Worm (Caenorhabditis elegans) whole organism, mixed stage, embryonic: ENCODE data around the gene dop-2.

Source experiments
- M03D4.4 ChIP-seq: sonication (generic microtip); optimal IDR thresholded peaks from 2 replicates; lab custom pipeline; 2017; ENCODE audit warnings: mild to moderate bottlenecking, missing genetic modification characterization, missing compliant biosample characterization
- bed-3 ChIP-seq: fragments of 200-800 bp; sonication (Bioruptor generic); optimal IDR thresholded peaks from 3 replicates; lab custom pipeline; 2018; ENCODE audit warnings: mild to moderate bottlenecking, missing genetic modification characterization, moderate library complexity, missing compliant biosample characterization
- blmp-1 ChIP-seq: fragments of 150-350 bp; optimal IDR thresholded peaks from 2 replicates; lab custom pipeline; 2014; ENCODE audit warnings: missing biosample characterization, missing genetic modification characterization
- ceh-39 ChIP-seq: fragments of 150-350 bp; optimal IDR thresholded peaks from 2 replicates; lab custom pipeline; 2014; ENCODE audit warnings: missing biosample characterization, missing genetic modification characterization
- ceh-43 ChIP-seq: fragments of 200-800 bp; sonication (Bioruptor generic); optimal IDR thresholded peaks from 2 replicates; lab custom pipeline; 2018; ENCODE audit warnings: mild to moderate bottlenecking, missing genetic modification characterization, moderate library complexity, missing compliant biosample characterization
- ces-1 ChIP-seq: fragments of 150-350 bp; optimal IDR thresholded peaks from 2 replicates; lab custom pipeline; 2014; ENCODE audit warnings: missing biosample characterization, missing genetic modification reagents, missing genetic modification characterization
- cnd-1 ChIP-seq: fragments of 200-800 bp; sonication (Bioruptor generic); optimal IDR thresholded peaks from 2 replicates; lab custom pipeline; 2018; ENCODE audit warnings: mild to moderate bottlenecking, missing genetic modification characterization, missing compliant biosample characterization
- drap-1 ChIP-seq: fragments of 200-800 bp; sonication (Bioruptor generic); optimal IDR thresholded peaks from 3 replicates; lab custom pipeline; 2018; ENCODE audit warnings: mild to moderate bottlenecking, missing genetic modification characterization, missing compliant biosample characterization
- elt-1 ChIP-seq: sonication (generic microtip); optimal IDR thresholded peaks from 2 replicates; lab custom pipeline; 2017; ENCODE audit warnings: missing genetic modification characterization, mild to moderate bottlenecking, missing compliant biosample characterization, antibody characterized with exemption, moderate library complexity, borderline replicate concordance; ENCODE audit not compliant: insufficient read depth
- elt-3 ChIP-seq: fragments of 150-350 bp; optimal IDR thresholded peaks from 2 replicates; lab custom pipeline; 2014; ENCODE audit warnings: missing biosample characterization, missing genetic modification characterization
- flh-1 ChIP-seq: fragments of 200-800 bp; sonication (Bioruptor generic); optimal IDR thresholded peaks from 2 replicates; lab custom pipeline; 2018; ENCODE audit warnings: mild to moderate bottlenecking, missing genetic modification characterization, moderate library complexity, missing compliant biosample characterization
- ham-2 ChIP-seq: fragments of 200-800 bp; sonication (Bioruptor generic); optimal IDR thresholded peaks from 2 replicates; lab custom pipeline; 2018; ENCODE audit warnings: mild to moderate bottlenecking, missing genetic modification characterization, missing compliant biosample characterization
- hlh-1 ChIP-seq: fragments of 150-350 bp; optimal IDR thresholded peaks from 2 replicates; lab custom pipeline; 2014; ENCODE audit warnings: missing biosample characterization, missing genetic modification reagents, missing genetic modification characterization
- lin-13 ChIP-seq: fragments of 150-350 bp; optimal IDR thresholded peaks from 2 replicates; lab custom pipeline; 2014; ENCODE audit warnings: missing biosample characterization, missing genetic modification characterization
- lin-32 ChIP-seq: fragments of 200-800 bp; sonication (Bioruptor generic); optimal IDR thresholded peaks from 2 replicates; lab custom pipeline; 2018; ENCODE audit warnings: mild to moderate bottlenecking, missing genetic modification characterization, missing compliant biosample characterization
- lsy-2 ChIP-seq: fragments of 150-350 bp; optimal IDR thresholded peaks from 2 replicates; lab custom pipeline; 2014; ENCODE audit warnings: missing biosample characterization, missing genetic modification characterization
- mab-5 ChIP-seq: fragments of 150-350 bp; optimal IDR thresholded peaks from 2 replicates; lab custom pipeline; 2014; ENCODE audit warnings: missing biosample characterization, missing genetic modification characterization
- mep-1 ChIP-seq: fragments of 150-350 bp; optimal IDR thresholded peaks from 2 replicates; lab custom pipeline; 2017; ENCODE audit warnings: missing biosample characterization, missing genetic modification reagents, missing genetic modification characterization, inconsistent platforms
- mls-2 ChIP-seq: sonication (generic microtip); optimal IDR thresholded peaks from 2 replicates; lab custom pipeline; 2016; ENCODE audit warnings: mild to moderate bottlenecking, missing genetic modification characterization, moderate library complexity, missing compliant biosample characterization
- nhr-12 ChIP-seq: fragments of 150-350 bp; optimal IDR thresholded peaks from 2 replicates; lab custom pipeline; 2014; ENCODE audit warnings: missing biosample characterization, missing genetic modification characterization
- nhr-2 ChIP-seq: fragments of 150-350 bp; optimal IDR thresholded peaks from 2 replicates; lab custom pipeline; 2014; ENCODE audit warnings: missing biosample characterization, missing genetic modification characterization
- nhr-237 ChIP-seq: fragments of 150-350 bp; optimal IDR thresholded peaks from 2 replicates; lab custom pipeline; 2014; ENCODE audit warnings: missing biosample characterization, missing genetic modification characterization
- nhr-28 ChIP-seq: fragments of 150-350 bp; optimal IDR thresholded peaks from 2 replicates; lab custom pipeline; 2014; ENCODE audit warnings: missing biosample characterization, missing genetic modification characterization
- pha-4 ChIP-seq: fragments of 150-350 bp; optimal IDR thresholded peaks from 2 replicates; lab custom pipeline; 2018; ENCODE audit warnings: missing biosample characterization, missing genetic modification reagents, missing genetic modification characterization
- snpc-4 ChIP-seq: fragments of 150-350 bp; optimal IDR thresholded peaks from 2 replicates; lab custom pipeline; 2014; ENCODE audit warnings: missing biosample characterization, missing genetic modification characterization
- sptf-1 ChIP-seq: sonication (generic microtip); optimal IDR thresholded peaks from 2 replicates; lab custom pipeline; 2017; ENCODE audit warnings: mild to moderate bottlenecking, missing genetic modification characterization, moderate library complexity, missing compliant biosample characterization
- tbx-8 ChIP-seq: fragments of 200-800 bp; sonication (Bioruptor generic); optimal IDR thresholded peaks from 2 replicates; lab custom pipeline; 2018; ENCODE audit warnings: mild to moderate bottlenecking, missing genetic modification characterization, moderate library complexity, missing compliant biosample characterization
- unc-120 ChIP-seq: sonication (generic microtip); optimal IDR thresholded peaks from 2 replicates; lab custom pipeline; 2017; ENCODE audit warnings: missing genetic modification characterization, missing compliant biosample characterization; ENCODE audit not compliant: poor library complexity, severe bottlenecking
- unc-62 ChIP-seq: fragments of 150-350 bp; optimal IDR thresholded peaks from 2 replicates; lab custom pipeline; 2014; ENCODE audit warnings: missing biosample characterization, missing genetic modification reagents, missing genetic modification characterization
- zip-8 ChIP-seq: fragments of 150-350 bp; optimal IDR thresholded peaks from 2 replicates; lab custom pipeline; 2014; ENCODE audit warnings: missing biosample characterization, missing genetic modification characterization
- ztf-11 ChIP-seq: fragments of 150-350 bp; optimal IDR thresholded peaks from 2 replicates; lab custom pipeline; 2014; ENCODE audit warnings: missing biosample characterization, missing genetic modification characterization

dop-2 gene

DNA sequence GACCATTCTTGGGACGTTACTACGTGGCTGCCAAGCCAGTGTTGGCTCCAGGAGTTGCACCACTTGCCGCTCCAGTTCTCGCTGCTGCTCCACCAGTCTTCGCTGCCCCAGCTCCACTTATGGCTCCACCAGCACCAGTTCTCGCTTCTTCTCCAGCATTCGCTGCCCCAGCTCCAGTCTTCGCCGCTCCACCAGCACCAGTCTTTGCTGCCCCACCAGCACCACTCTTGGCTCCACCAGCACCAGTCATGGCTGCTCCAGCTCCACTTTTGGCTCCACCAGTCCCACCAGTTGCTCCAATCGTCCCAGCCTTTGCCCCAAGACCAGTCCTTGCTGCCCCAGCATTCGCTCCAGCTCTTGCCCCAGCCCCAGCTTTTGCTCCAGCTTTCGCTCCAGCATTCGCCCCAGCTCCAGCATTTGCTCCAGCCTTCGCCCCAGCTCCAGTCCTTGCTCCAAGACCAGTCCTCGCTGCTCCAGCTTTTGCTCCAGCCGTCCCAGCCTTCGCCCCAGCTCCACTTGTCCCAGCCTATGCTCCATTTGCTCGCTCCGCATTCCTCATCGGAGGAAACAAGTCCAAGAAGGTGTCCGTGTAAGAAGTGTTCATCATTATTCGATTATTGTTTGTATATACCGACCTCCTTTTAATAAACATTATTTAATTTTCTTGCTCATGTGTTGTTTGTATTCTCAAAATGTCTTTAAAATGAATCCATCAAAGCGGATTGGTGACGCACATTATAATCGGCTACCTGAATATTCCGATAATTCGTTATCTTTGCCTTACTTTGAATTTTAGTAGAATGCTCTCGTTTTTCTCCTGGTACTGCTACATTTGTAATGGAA is 17.5 kb downstream of the dop-2 start, which contains the start of gene T06E4.7:
Gene T06E4.7 (plus strand): TSS at position 793 of the 843 bp plus-strand sequence.
- TF ChIP-seq lin-13 (no peak), tbx-8 (GFP tag; lab: Kevin White, UChicago) (no peak), mep-1 (tag; lab: Kevin White, UChicago) (no peak)

DNA sequence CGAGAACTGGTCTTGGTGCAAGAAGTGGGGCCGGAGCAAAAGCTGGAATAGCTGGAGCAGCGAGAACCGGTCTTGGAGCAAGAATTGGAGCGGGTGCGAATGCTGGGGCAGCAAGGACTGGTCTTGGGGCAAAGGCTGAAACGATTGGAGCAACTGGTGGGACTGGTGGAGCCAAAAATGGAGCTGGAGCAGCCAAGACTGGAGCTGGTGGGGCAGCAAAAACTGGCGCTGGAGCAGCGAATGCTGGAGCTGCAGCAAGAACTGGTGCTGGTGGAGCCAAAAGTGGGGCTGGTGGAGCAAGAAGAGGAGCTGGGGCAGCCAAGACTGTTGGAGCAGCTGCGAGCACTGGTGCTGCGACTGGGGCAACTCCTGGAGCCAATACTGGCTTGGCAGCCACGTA is 20.2 kb downstream of the dop-2 start:
- TF ChIP-seq zip-8 (tag; lab: Kevin White, UChicago) = no peak
- TF ChIP-seq mab-5 = no peak
- TF ChIP-seq ztf-11 = no peak
- TF ChIP-seq ceh-43 (GFP tag; lab: Kevin White, UChicago) = no peak
- no peak for TF ChIP-seq M03D4.4
- no peak for TF ChIP-seq nhr-28
- no peak for TF ChIP-seq elt-1 (tag; lab: Kevin White, UChicago)
- no peak for TF ChIP-seq drap-1 (GFP tag; lab: Kevin White, UChicago)
- TF ChIP-seq ham-2 = no peak
- no peak for TF ChIP-seq hlh-1 (tag; lab: Kevin White, UChicago)
- no peak for TF ChIP-seq ceh-39
- TF ChIP-seq tbx-8 (GFP tag; lab: Kevin White, UChicago) = no peak
- TF ChIP-seq sptf-1 = no peak
- no peak for TF ChIP-seq blmp-1 (tag; lab: Kevin White, UChicago)
- TF ChIP-seq mls-2 = no peak
- TF ChIP-seq bed-3 (GFP tag; lab: Kevin White, UChicago) = no peak
- no peak for TF ChIP-seq nhr-12 (tag; lab: Kevin White, UChicago)
- no peak for TF ChIP-seq pha-4 (tag; lab: Kevin White, UChicago)
- TF ChIP-seq nhr-2 (tag; lab: Kevin White, UChicago) = no peak
- no peak for TF ChIP-seq ces-1 (GFP tag; lab: Kevin White, UChicago)

DNA sequence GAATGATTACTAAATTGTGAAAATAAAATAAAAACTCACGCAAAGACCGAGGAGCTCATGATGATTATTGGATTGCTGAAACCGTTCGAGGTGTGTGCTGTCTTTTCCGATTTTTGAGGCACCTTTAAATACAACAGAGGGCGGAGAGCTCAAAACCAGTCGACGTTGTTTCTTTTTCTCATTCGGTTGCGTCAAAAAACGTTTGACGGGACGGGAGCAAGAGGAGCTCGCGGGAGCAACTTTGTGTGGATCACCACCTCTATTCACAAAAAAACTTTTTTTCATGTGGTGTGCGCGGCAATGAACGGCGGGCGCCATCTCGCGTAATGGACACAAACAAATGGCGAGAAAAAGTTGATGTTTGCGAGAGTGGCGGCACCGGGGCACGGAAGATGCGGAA is 20.8 kb downstream of the dop-2 start, which contains the start of gene idpc-3:
Gene idpc-3 (minus strand): TSS at position 101 of the 400 bp plus-strand sequence.
- TF ChIP-seq pha-4 (tag; lab: Kevin White, UChicago) (no peak), snpc-4 (no peak), M03D4.4 (no peak), mab-5 (no peak), sptf-1 (no peak), ztf-11 (no peak), nhr-237 (tag; lab: Kevin White, UChicago) (no peak), lin-13 (no peak), ces-1 (GFP tag; lab: Kevin White, UChicago) (no peak), lin-32 (GFP tag; lab: Kevin White, UChicago) (no peak), blmp-1 (tag; lab: Kevin White, UChicago) (no peak), flh-1 (GFP tag; lab: Kevin White, UChicago) (no peak), mls-2 (no peak)
- TF ChIP-seq, all 35 proteins: peak for 0

DNA sequence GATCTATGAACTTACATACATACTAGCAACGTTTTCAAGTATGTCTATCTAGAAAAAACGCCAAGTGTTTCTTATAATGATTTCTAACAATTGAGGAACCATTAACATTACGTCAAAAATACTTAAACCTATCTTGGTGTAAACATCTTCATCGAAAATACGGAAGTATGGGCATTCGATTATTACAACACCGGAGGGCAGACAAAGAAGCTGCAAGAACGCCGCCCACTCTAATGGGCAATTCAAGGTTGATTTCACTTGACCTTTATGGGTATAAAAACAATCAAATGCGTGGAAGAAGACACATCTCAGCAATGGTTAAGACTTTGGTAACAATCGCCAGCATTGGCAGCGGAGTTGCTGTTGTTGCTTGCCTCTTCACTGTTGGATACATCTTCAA is 21.3 kb downstream of the dop-2 start, which contains the start of gene col-146:
Gene col-146 (plus strand): TSS at position 301 of the 400 bp plus-strand sequence.
- TF ChIP-seq elt-3 (tag; lab: Kevin White, UChicago) (no peak), cnd-1 (tag; lab: Kevin White, UChicago) (no peak), flh-1 (GFP tag; lab: Kevin White, UChicago) (no peak), sptf-1 (no peak), blmp-1 (tag; lab: Kevin White, UChicago) (no peak), unc-120 (no peak), lsy-2 (tag; lab: Kevin White, UChicago) (no peak), ceh-43 (GFP tag; lab: Kevin White, UChicago) (no peak), lin-32 (GFP tag; lab: Kevin White, UChicago) (no peak)
- TF ChIP-seq, all 35 proteins: peak for 0

DNA sequence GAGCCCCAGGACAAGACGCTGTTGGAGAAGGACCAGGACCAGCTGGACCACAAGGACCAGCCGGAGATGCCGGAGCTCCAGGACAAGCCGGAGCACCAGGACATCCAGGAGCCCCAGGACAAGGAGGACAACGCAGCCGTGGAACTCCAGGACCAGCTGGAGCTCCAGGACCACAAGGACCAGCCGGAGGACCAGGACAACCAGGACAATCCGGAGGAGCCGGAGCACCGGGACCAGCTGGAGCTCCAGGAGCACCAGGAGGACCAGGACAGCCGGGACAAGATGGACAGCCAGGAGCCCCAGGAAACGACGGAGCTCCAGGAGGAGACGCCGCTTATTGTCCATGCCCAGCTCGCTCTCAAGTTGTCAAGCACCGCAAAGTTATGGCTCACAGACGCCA is 22.2 kb downstream of the dop-2 start:
- no peak for TF ChIP-seq mls-2
- no peak for TF ChIP-seq ztf-11
- no peak for TF ChIP-seq nhr-237 (tag; lab: Kevin White, UChicago)
- no peak for TF ChIP-seq drap-1 (GFP tag; lab: Kevin White, UChicago)
- no peak for TF ChIP-seq mab-5
- no peak for TF ChIP-seq mep-1 (tag; lab: Kevin White, UChicago)
- no peak for TF ChIP-seq tbx-8 (GFP tag; lab: Kevin White, UChicago)
- TF ChIP-seq lin-32 (GFP tag; lab: Kevin White, UChicago) = no peak
- TF ChIP-seq M03D4.4 = no peak
- TF ChIP-seq hlh-1 (tag; lab: Kevin White, UChicago) = no peak
- TF ChIP-seq unc-62 = no peak
- no peak for TF ChIP-seq nhr-2 (tag; lab: Kevin White, UChicago)
